Fruit fly (Drosophila melanogaster) whole organism, embryonic: ENCODE data around the gene CG33687.
A peak's percentile ranks its signal among the peaks of the same experiment; 100 is the strongest.

ENCODE experiments used
- CG10274 ChIP-seq: fragments of 200-800 bp; sonication (Bioruptor generic); optimal IDR thresholded peaks from 3 replicates; lab custom pipeline; 2017; ENCODE audit warnings: missing biosample characterization, mild to moderate bottlenecking, missing genetic modification characterization
- CG10543 ChIP-seq: fragments of 200-800 bp; sonication (Bioruptor generic); optimal IDR thresholded peaks from 3 replicates; lab custom pipeline; 2017; ENCODE audit warnings: missing biosample characterization, mild to moderate bottlenecking, missing genetic modification characterization, moderate library complexity
- CG10979 ChIP-seq: fragments of 200-800 bp; sonication (Bioruptor generic); optimal IDR thresholded peaks from 2 replicates; lab custom pipeline; 2018; ENCODE audit warnings: missing biosample characterization, mild to moderate bottlenecking, missing genetic modification characterization, moderate library complexity
- CG11456 ChIP-seq: fragments of 200-800 bp; sonication (Bioruptor generic); IDR thresholded peaks from 3 replicates; pipeline ENCODE4 v1.3.6; 2022; ENCODE audit warnings: missing biosample characterization, missing genetic modification characterization
- CG11695 ChIP-seq: fragments of 200-800 bp; sonication (Bioruptor generic); IDR thresholded peaks from 3 replicates; pipeline ENCODE4 v1.3.6; 2022; ENCODE audit warnings: missing biosample characterization, missing genetic modification characterization
- CG11723 ChIP-seq: fragments of 200-800 bp; sonication (Bioruptor generic); optimal IDR thresholded peaks from 2 replicates; lab custom pipeline; 2017; ENCODE audit warnings: missing biosample characterization, mild to moderate bottlenecking, missing genetic modification characterization
- CG12769 ChIP-seq: fragments of 200-800 bp; sonication (Bioruptor generic); optimal IDR thresholded peaks from 2 replicates; lab custom pipeline; 2019; ENCODE audit warnings: missing biosample characterization, mild to moderate bottlenecking, missing genetic modification characterization, moderate library complexity
- CG13624 ChIP-seq: fragments of 200-800 bp; sonication (Bioruptor generic); optimal IDR thresholded peaks from 2 replicates; lab custom pipeline; 2016; ENCODE audit warnings: missing biosample characterization, missing genetic modification characterization
- CG14710 ChIP-seq: fragments of 200-800 bp; sonication (Bioruptor generic); optimal IDR thresholded peaks from 3 replicates; lab custom pipeline; 2019; ENCODE audit warnings: missing biosample characterization, mild to moderate bottlenecking, missing genetic modification characterization, moderate library complexity
- CG14860 ChIP-seq: fragments of 200-800 bp; sonication (Bioruptor generic); IDR thresholded peaks from 3 replicates; pipeline ENCODE4 v1.3.6; 2022; ENCODE audit warnings: missing biosample characterization, missing genetic modification characterization; ENCODE audit not compliant: partially characterized antibody
- CG15601 ChIP-seq: fragments of 200-800 bp; sonication (Bioruptor generic); optimal IDR thresholded peaks from 3 replicates; lab custom pipeline; 2019; ENCODE audit warnings: missing biosample characterization, mild to moderate bottlenecking, missing genetic modification characterization, moderate library complexity
- CG15696 ChIP-seq: fragments of 200-800 bp; sonication (Bioruptor generic); optimal IDR thresholded peaks from 2 replicates; lab custom pipeline; 2019; ENCODE audit warnings: missing biosample characterization, mild to moderate bottlenecking, missing genetic modification characterization, moderate library complexity
- CG1792 ChIP-seq: fragments of 200-800 bp; sonication (Bioruptor generic); optimal IDR thresholded peaks from 2 replicates; lab custom pipeline; 2016; ENCODE audit warnings: missing biosample characterization, missing genetic modification characterization
- CG18599 ChIP-seq: fragments of 200-800 bp; sonication (Bioruptor generic); optimal IDR thresholded peaks from 3 replicates; lab custom pipeline; 2017; ENCODE audit warnings: missing biosample characterization, missing genetic modification characterization, mild to moderate bottlenecking, moderate library complexity, missing genetic modification reagents
- CG3726 ChIP-seq: fragments of 200-800 bp; sonication (Bioruptor generic); IDR thresholded peaks from 3 replicates; pipeline ENCODE4, ENCODE4 v1.3.6; 2022; ENCODE audit warnings: missing biosample characterization, missing genetic modification characterization
- CG43689 ChIP-seq: fragments of 200-800 bp; sonication (Bioruptor generic); IDR thresholded peaks from 2 replicates; pipeline ENCODE4 v1.3.6; 2022; ENCODE audit warnings: missing biosample characterization, missing genetic modification characterization
- CG4730 ChIP-seq: fragments of 200-800 bp; sonication (Bioruptor generic); IDR thresholded peaks from 2 replicates; pipeline ENCODE4 v1.3.6; 2022; ENCODE audit warnings: missing biosample characterization, missing genetic modification characterization
- CG6765 ChIP-seq: fragments of 200-800 bp; sonication (Bioruptor generic); optimal IDR thresholded peaks from 3 replicates; lab custom pipeline; 2017; ENCODE audit warnings: missing biosample characterization, mild to moderate bottlenecking, missing genetic modification characterization
- CG7372 ChIP-seq: fragments of 200-800 bp; sonication (Bioruptor generic); IDR thresholded peaks from 2 replicates; pipeline ENCODE4 v1.3.6; 2022; ENCODE audit warnings: missing biosample characterization, missing genetic modification characterization
- CG8924 ChIP-seq: fragments of 200-800 bp; optimal IDR thresholded peaks from 3 replicates; lab custom pipeline; 2019; ENCODE audit warnings: missing biosample characterization, mild to moderate bottlenecking, missing genetic modification characterization, moderate library complexity
- Dek ChIP-seq: fragments of 200-800 bp; sonication (Bioruptor generic); optimal IDR thresholded peaks from 3 replicates; lab custom pipeline; 2019; ENCODE audit warnings: missing biosample characterization, mild to moderate bottlenecking, missing genetic modification characterization, moderate library complexity
- Doc3 ChIP-seq: fragments of 200-800 bp; sonication (Bioruptor generic); IDR thresholded peaks from 3 replicates; pipeline ENCODE4 v1.3.6; 2022; ENCODE audit warnings: missing biosample characterization, missing genetic modification characterization; ENCODE audit not compliant: partially characterized antibody
- ERR ChIP-seq: fragments of 200-800 bp; sonication (Bioruptor generic); optimal IDR thresholded peaks from 2 replicates; lab custom pipeline; 2016; ENCODE audit warnings: missing biosample characterization, missing genetic modification characterization
- HLHmδ ChIP-seq: fragments of 200-800 bp; sonication (Bioruptor generic); optimal IDR thresholded peaks from 2 replicates; lab custom pipeline; 2018; ENCODE audit warnings: missing biosample characterization, mild to moderate bottlenecking, missing genetic modification characterization, moderate library complexity
- PHDP ChIP-seq: fragments of 200-800 bp; sonication (Bioruptor generic); optimal IDR thresholded peaks from 3 replicates; lab custom pipeline; 2018; ENCODE audit warnings: missing biosample characterization, mild to moderate bottlenecking, missing genetic modification characterization, moderate library complexity
- Rfx ChIP-seq: fragments of 200-800 bp; sonication (Bioruptor generic); IDR thresholded peaks from 2 replicates; pipeline ENCODE4 v1.3.6; 2022; ENCODE audit warnings: missing biosample characterization, missing genetic modification characterization
- Sry-δ ChIP-seq: fragments of 200-800 bp; sonication (Bioruptor generic); optimal IDR thresholded peaks from 2 replicates; lab custom pipeline; 2016; ENCODE audit warnings: missing biosample characterization, missing genetic modification characterization
- Xbp1 ChIP-seq: fragments of 200-800 bp; sonication (Bioruptor generic); optimal IDR thresholded peaks from 3 replicates; lab custom pipeline; 2016; ENCODE audit warnings: missing biosample characterization, mild to moderate bottlenecking, missing genetic modification characterization
- bcd ChIP-seq: fragments of 200-800 bp; sonication (Bioruptor generic); optimal IDR thresholded peaks from 2 replicates; lab custom pipeline; 2017; ENCODE audit warnings: missing biosample characterization, mild to moderate bottlenecking, missing genetic modification characterization
- bigmax ChIP-seq: fragments of 200-800 bp; sonication (Bioruptor generic); optimal IDR thresholded peaks from 2 replicates; lab custom pipeline; 2018; ENCODE audit warnings: missing biosample characterization, mild to moderate bottlenecking, missing genetic modification characterization
- btn ChIP-seq: fragments of 200-800 bp; sonication (Bioruptor generic); optimal IDR thresholded peaks from 2 replicates; lab custom pipeline; 2016; ENCODE audit warnings: missing biosample characterization, missing genetic modification characterization
- cato ChIP-seq: fragments of 200-800 bp; sonication (Bioruptor generic); optimal IDR thresholded peaks from 2 replicates; lab custom pipeline; 2016; ENCODE audit warnings: missing biosample characterization, missing genetic modification characterization, borderline replicate concordance
- crp ChIP-seq, 2 experiments: fragments of 200-800 bp; sonication (Bioruptor generic); optimal IDR thresholded peaks; 2 replicates in 1 of 2; 3 replicates in 1 of 2; lab custom pipeline; 2017; ENCODE audit warnings: missing biosample characterization in 2 of 2, missing genetic modification characterization in 2 of 2, mild to moderate bottlenecking in 1 of 2, moderate library complexity in 1 of 2
- emc ChIP-seq: fragments of 200-800 bp; sonication (Bioruptor generic); optimal IDR thresholded peaks from 2 replicates; lab custom pipeline; 2016; ENCODE audit warnings: missing biosample characterization, missing genetic modification characterization
- ewg ChIP-seq: fragments of 200-800 bp; sonication (Bioruptor generic); optimal IDR thresholded peaks from 3 replicates; lab custom pipeline; 2017; ENCODE audit warnings: mild to moderate bottlenecking, missing biosample characterization, missing genetic modification reagents, missing genetic modification characterization
- ham ChIP-seq: fragments of 200-800 bp; sonication (Bioruptor generic); IDR thresholded peaks from 2 replicates; pipeline ENCODE4 v1.3.6; 2022; ENCODE audit warnings: missing biosample characterization, missing genetic modification characterization
- her ChIP-seq: fragments of 200-800 bp; sonication (Bioruptor generic); optimal IDR thresholded peaks from 2 replicates; lab custom pipeline; 2016; ENCODE audit warnings: missing biosample characterization, missing genetic modification characterization
- lab ChIP-seq: fragments of 200-800 bp; sonication (Bioruptor generic); optimal IDR thresholded peaks from 3 replicates; lab custom pipeline; 2017; ENCODE audit warnings: missing biosample characterization, missing genetic modification characterization, mild to moderate bottlenecking, moderate library complexity, missing genetic modification reagents
- lmd ChIP-seq: fragments of 200-800 bp; sonication (Bioruptor generic); IDR thresholded peaks from 2 replicates; pipeline ENCODE4 v1.3.6; 2022; ENCODE audit warnings: missing biosample characterization, missing genetic modification characterization
- onecut ChIP-seq: fragments of 200-800 bp; sonication (Bioruptor generic); IDR thresholded peaks from 2 replicates; pipeline ENCODE4 v1.3.6; 2022; ENCODE audit warnings: missing biosample characterization, missing genetic modification characterization
- pho ChIP-seq: fragments of 200-800 bp; sonication (Bioruptor generic); optimal IDR thresholded peaks from 2 replicates; lab custom pipeline; 2016; ENCODE audit warnings: missing biosample characterization, missing genetic modification characterization
- prd ChIP-seq, 3 experiments: fragments of >200 bp in 2 of 3; fragments of 200-800 bp in 1 of 3; sonication (Bioruptor generic) in 1 of 3; optimal IDR thresholded peaks in 2 of 3; IDR thresholded peaks in 1 of 3; 2 replicates in 2 of 3; 3 replicates in 1 of 3; pipeline versions ENCODE4 v1.3.6 to Lab custom; 2017 to 2022; ENCODE audit warnings: missing biosample characterization in 1 of 3, missing genetic modification characterization in 1 of 3
- slbo ChIP-seq: fragments of 200-800 bp; sonication (Bioruptor generic); IDR thresholded peaks from 2 replicates; pipeline ENCODE4 v1.3.6; 2022; ENCODE audit warnings: missing biosample characterization, missing genetic modification characterization
- ssp ChIP-seq: fragments of 200-800 bp; sonication (Bioruptor generic); IDR thresholded peaks from 2 replicates; pipeline ENCODE4 v1.3.6; 2022; ENCODE audit warnings: missing biosample characterization, missing genetic modification characterization
- tna ChIP-seq: fragments of 200-800 bp; sonication (Bioruptor generic); IDR thresholded peaks from 2 replicates; pipeline ENCODE4 v1.3.6; 2022; ENCODE audit warnings: missing biosample characterization, missing genetic modification characterization; ENCODE audit not compliant: partially characterized antibody
- unpg ChIP-seq: fragments of 200-800 bp; sonication (Bioruptor generic); optimal IDR thresholded peaks from 3 replicates; lab custom pipeline; 2018; ENCODE audit warnings: missing biosample characterization, mild to moderate bottlenecking, missing genetic modification characterization, moderate library complexity
- zen ChIP-seq: fragments of 200-800 bp; sonication (Bioruptor generic); optimal IDR thresholded peaks from 3 replicates; lab custom pipeline; 2018; ENCODE audit warnings: missing biosample characterization, mild to moderate bottlenecking, missing genetic modification characterization, moderate library complexity

The CG33687 gene

DNA sequence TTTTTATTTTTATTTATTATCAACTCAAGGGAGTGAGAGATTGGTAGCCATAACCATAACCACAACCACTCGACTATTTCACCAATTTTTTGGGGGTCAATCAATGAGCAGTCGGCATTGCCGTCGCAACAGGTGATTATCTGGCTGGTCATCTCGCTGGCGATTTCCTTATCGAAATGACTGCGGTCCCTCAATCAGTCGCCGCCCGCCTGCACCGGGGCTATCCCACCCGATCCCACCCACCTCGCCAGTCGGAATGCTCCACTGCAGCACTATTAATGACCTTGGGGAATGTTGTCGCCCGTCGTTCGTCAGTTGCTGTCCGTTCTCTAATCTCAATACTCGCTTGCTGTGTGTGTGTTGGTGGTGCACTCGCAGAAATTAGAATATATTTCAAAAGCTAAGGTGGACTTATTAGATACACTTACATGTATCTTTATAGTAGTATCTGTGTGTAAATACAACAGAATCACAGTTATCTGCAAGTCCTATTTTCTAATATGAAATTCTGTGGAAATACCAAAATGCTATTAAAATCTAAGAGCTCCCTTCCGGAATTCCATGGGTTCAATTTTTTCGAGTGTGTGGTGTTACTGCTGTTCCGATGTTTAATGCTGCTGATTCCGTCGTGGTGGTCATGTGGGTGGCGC is 37.1 kb upstream of the CG33687 start (continued):
- TF ChIP-seq HLHmδ (no peak), prd (optimal IDR thresholded peaks at IDR 0.05; lab: Kevin White, UChicago) (no peak), prd (GFP tag; IDR thresholded peaks at IDR 0.05; lab: Robert Waterston, UW) (peak; percentile 53; the same call in 2 of the 3 replicates), CG11456 (GFP tag; lab: Robert Waterston, UW) (no peak), Sry-δ (peak; percentile 3), CG6765 (no peak), cato (GFP tag; lab: Kevin White, UChicago) (peak; percentile 4), CG10543 (peak; percentile 53), CG3726 (GFP tag; lab: Robert Waterston, UW) (0 out of 3 replicates have a peak, but pooled peaks have one; percentile 24), zen (tag; lab: Kevin White, UChicago) (no peak), lab (GFP tag; lab: Kevin White, UChicago) (peak; percentile 77), CG12769 (tag; lab: Kevin White, UChicago) (peak; percentile 70), tna (no peak), ewg (GFP tag; lab: Kevin White, UChicago) (peak; percentile 28), unpg (GFP tag; lab: Kevin White, UChicago) (peak; percentile 54), CG11695 (peak; percentile 67), CG14710 (tag; lab: Kevin White, UChicago) (peak; percentile 13), CG11723 (GFP tag; lab: Kevin White, UChicago) (peak; percentile 18), her (GFP tag; lab: Kevin White, UChicago) (peak; percentile 42), CG7372 (GFP tag; lab: Robert Waterston, UW) (peak; percentile 35; the same call in 1 of the 2 replicates), Rfx (GFP tag; lab: Robert Waterston, UW) (peak; percentile 69), Dek (tag; lab: Kevin White, UChicago) (peak; percentile 46), crp (GFP tag; optimal IDR thresholded peaks at IDR 0.05; lab: Kevin White, UChicago) (no peak), btn (no peak), CG4730 (GFP tag; lab: Robert Waterston, UW) (peak; percentile 32; the same call in 1 of the 2 replicates), slbo (GFP tag; lab: Robert Waterston, UW) (peak; percentile 65), CG8924 (tag; lab: Kevin White, UChicago) (peak; percentile 73), CG10979 (tag; lab: Kevin White, UChicago) (peak; percentile 49), ssp (GFP tag; lab: Robert Waterston, UW) (peak; percentile 39; the same call in 1 of the 2 replicates), CG15601 (tag; lab: Kevin White, UChicago) (peak; percentile 11), CG14860 (GFP tag; lab: Robert Waterston, UW) (no peak), CG1792 (peak; percentile 41), pho (peak; percentile 72), bigmax (GFP tag; lab: Kevin White, UChicago) (no peak), lmd (GFP tag; lab: Robert Waterston, UW) (peak; percentile 73), bcd (GFP tag; lab: Kevin White, UChicago) (peak; percentile 60), PHDP (tag; lab: Kevin White, UChicago) (peak; percentile 58), Xbp1 (GFP tag; lab: Kevin White, UChicago) (peak; percentile 64), ERR (GFP tag; lab: Kevin White, UChicago) (peak; percentile 69), CG13624 (GFP tag; lab: Kevin White, UChicago) (peak; percentile 49), CG15696 (tag; lab: Kevin White, UChicago) (peak; percentile 29), CG43689 (no peak), Doc3 (GFP tag; lab: Robert Waterston, UW) (no peak), emc (GFP tag; lab: Kevin White, UChicago) (peak; percentile 16), CG18599 (peak; percentile 86), ham (no peak; the same call in 1 of the 2 replicates), onecut (GFP tag; lab: Robert Waterston, UW) (no peak; the same call in 1 of the 2 replicates), CG10274 (GFP tag; lab: Kevin White, UChicago) (peak; percentile 41)
